Worm (Caenorhabditis elegans) whole organism, late embryonic: Measurements from ENCODE around the gene btb-18.
"Not testable (repeated sequence)": the region's sequence is repeated elsewhere in the genome, so short reads cannot be mapped to it uniquely, and the experiment has no call there.

ENCODE experiments used
- K02D7.2 ChIP-seq: sonication (generic microtip); optimal IDR thresholded peaks from 2 replicates; lab custom pipeline; 2017; ENCODE audit warnings: mild to moderate bottlenecking, missing genetic modification characterization, missing compliant biosample characterization
- K09A11.1 ChIP-seq: sonication (generic microtip); optimal IDR thresholded peaks from 2 replicates; lab custom pipeline; 2017; ENCODE audit warnings: antibody characterized with exemption, mild to moderate bottlenecking, missing genetic modification characterization, missing compliant biosample characterization; ENCODE audit not compliant: insufficient read depth
- T23F11.4 ChIP-seq: fragments of 200-800 bp; sonication (Bioruptor generic); optimal IDR thresholded peaks from 2 replicates; lab custom pipeline; 2018; ENCODE audit warnings: mild to moderate bottlenecking, missing genetic modification characterization, missing compliant biosample characterization
- Y22D7AL.16 ChIP-seq: sonication (generic microtip); optimal IDR thresholded peaks from 2 replicates; lab custom pipeline; 2016; ENCODE audit warnings: missing genetic modification characterization, missing compliant biosample characterization
- ahr-1 ChIP-seq: sonication (generic microtip); optimal IDR thresholded peaks from 2 replicates; lab custom pipeline; 2016; ENCODE audit warnings: missing genetic modification characterization, missing compliant biosample characterization
- ama-1 ChIP-seq: fragments of 150-350 bp; optimal IDR thresholded peaks from 2 replicates; lab custom pipeline; 2014
- ceh-14 ChIP-seq: sonication (generic microtip); optimal IDR thresholded peaks from 2 replicates; lab custom pipeline; 2016; ENCODE audit warnings: missing genotype, missing genetic modification characterization, missing compliant biosample characterization
- ceh-19 ChIP-seq: fragments of 200-800 bp; sonication (Bioruptor generic); optimal IDR thresholded peaks from 2 replicates; lab custom pipeline; 2018; ENCODE audit warnings: mild to moderate bottlenecking, missing genetic modification characterization, missing compliant biosample characterization
- ceh-34 ChIP-seq: sonication (generic microtip); optimal IDR thresholded peaks from 2 replicates; lab custom pipeline; 2016; ENCODE audit warnings: mild to moderate bottlenecking, missing genetic modification characterization, missing compliant biosample characterization
- ceh-45 ChIP-seq: fragments of 200-800 bp; sonication (Bioruptor generic); IDR thresholded peaks from 2 replicates; pipeline ENCODE4 v1.3.6; 2022; ENCODE audit warnings: missing genetic modification reagents, missing genetic modification characterization, missing compliant biosample characterization
- ceh-48 ChIP-seq: sonication (generic microtip); optimal IDR thresholded peaks from 2 replicates; lab custom pipeline; 2016; ENCODE audit warnings: missing genetic modification characterization, inconsistent platforms, missing compliant biosample characterization
- ceh-9 ChIP-seq: sonication (generic microtip); optimal IDR thresholded peaks from 2 replicates; lab custom pipeline; 2016; ENCODE audit warnings: mild to moderate bottlenecking, missing genetic modification characterization, inconsistent platforms, missing compliant biosample characterization
- che-1 ChIP-seq: sonication (generic microtip); optimal IDR thresholded peaks from 2 replicates; lab custom pipeline; 2016; ENCODE audit warnings: mild to moderate bottlenecking, missing genetic modification characterization, missing compliant biosample characterization
- dve-1 ChIP-seq: sonication (generic microtip); optimal IDR thresholded peaks from 2 replicates; lab custom pipeline; 2017; ENCODE audit warnings: antibody characterized with exemption, mild to moderate bottlenecking, missing genetic modification characterization, missing compliant biosample characterization
- elt-2 ChIP-seq: sonication (generic microtip); optimal IDR thresholded peaks from 2 replicates; lab custom pipeline; 2016; ENCODE audit warnings: missing genetic modification reagents, missing genetic modification characterization, missing compliant biosample characterization
- elt-4 ChIP-seq: sonication (generic microtip); optimal IDR thresholded peaks from 2 replicates; lab custom pipeline; 2016; ENCODE audit warnings: missing genetic modification characterization, missing compliant biosample characterization
- ets-4 ChIP-seq: sonication (generic microtip); optimal IDR thresholded peaks from 2 replicates; lab custom pipeline; 2016; ENCODE audit warnings: missing genetic modification characterization, missing compliant biosample characterization
- eyg-1 ChIP-seq: sonication (generic microtip); optimal IDR thresholded peaks from 2 replicates; lab custom pipeline; 2016; ENCODE audit warnings: missing genotype, missing genetic modification characterization, missing compliant biosample characterization
- fax-1 ChIP-seq: sonication (generic microtip); optimal IDR thresholded peaks from 2 replicates; lab custom pipeline; 2016; ENCODE audit warnings: missing genotype, missing genetic modification characterization, missing compliant biosample characterization
- fkh-10 ChIP-seq: fragments of 150-350 bp; optimal IDR thresholded peaks from 2 replicates; lab custom pipeline; 2014; ENCODE audit warnings: missing biosample characterization, missing genetic modification reagents, missing genetic modification characterization
- gmeb-2 ChIP-seq: sonication (generic microtip); optimal IDR thresholded peaks from 2 replicates; lab custom pipeline; 2016; ENCODE audit warnings: missing genetic modification characterization, inconsistent platforms, missing compliant biosample characterization
- hlh-13 ChIP-seq: fragments of 200-800 bp; sonication (Bioruptor generic); optimal IDR thresholded peaks from 2 replicates; lab custom pipeline; 2018; ENCODE audit warnings: mild to moderate bottlenecking, missing genetic modification characterization, missing compliant biosample characterization
- hlh-15 ChIP-seq: sonication (generic microtip); optimal IDR thresholded peaks from 2 replicates; lab custom pipeline; 2016; ENCODE audit warnings: missing genetic modification characterization, missing compliant biosample characterization
- hlh-8 ChIP-seq: sonication (generic microtip); optimal IDR thresholded peaks from 2 replicates; lab custom pipeline; 2016; ENCODE audit warnings: missing genotype, missing genetic modification characterization, missing compliant biosample characterization
- nhr-232 ChIP-seq: sonication (generic microtip); optimal IDR thresholded peaks from 2 replicates; lab custom pipeline; 2016; ENCODE audit warnings: missing genetic modification characterization, missing compliant biosample characterization
- npax-4 ChIP-seq: sonication (generic microtip); optimal IDR thresholded peaks from 2 replicates; lab custom pipeline; 2016; ENCODE audit warnings: missing genetic modification characterization, missing compliant biosample characterization
- odd-2 ChIP-seq: sonication (generic microtip); optimal IDR thresholded peaks from 2 replicates; lab custom pipeline; 2017; ENCODE audit warnings: antibody characterized with exemption, mild to moderate bottlenecking, missing genetic modification characterization, missing compliant biosample characterization
- pat-9 ChIP-seq: fragments of 200-800 bp; sonication (Bioruptor generic); optimal IDR thresholded peaks from 2 replicates; lab custom pipeline; 2018; ENCODE audit warnings: mild to moderate bottlenecking, missing genetic modification characterization, moderate library complexity, missing compliant biosample characterization
- pax-1 ChIP-seq: fragments of 150-350 bp; optimal IDR thresholded peaks from 2 replicates; lab custom pipeline; 2014; ENCODE audit warnings: missing biosample characterization, missing genetic modification characterization
- pha-2 ChIP-seq: sonication (generic microtip); optimal IDR thresholded peaks from 2 replicates; lab custom pipeline; 2017; ENCODE audit warnings: mild to moderate bottlenecking, missing genetic modification characterization, missing compliant biosample characterization
- pqm-1 ChIP-seq: sonication (generic microtip); optimal IDR thresholded peaks from 2 replicates; lab custom pipeline; 2016; ENCODE audit warnings: missing genetic modification characterization, missing compliant biosample characterization
- ref-2 ChIP-seq: sonication (generic microtip); optimal IDR thresholded peaks from 2 replicates; lab custom pipeline; 2016; ENCODE audit warnings: missing genetic modification characterization, missing compliant biosample characterization
- sdc-2 ChIP-seq: sonication (generic microtip); optimal IDR thresholded peaks from 2 replicates; lab custom pipeline; 2016; ENCODE audit warnings: missing genotype, missing genetic modification characterization, missing compliant biosample characterization
- sox-2 ChIP-seq: fragments of 200-800 bp; sonication (Bioruptor generic); IDR thresholded peaks from 2 replicates; pipeline ENCODE4 v1.3.6; 2022; ENCODE audit warnings: missing genetic modification reagents, missing genetic modification characterization, missing compliant biosample characterization
- sox-4 ChIP-seq: sonication (generic microtip); optimal IDR thresholded peaks from 2 replicates; lab custom pipeline; 2017; ENCODE audit warnings: mild to moderate bottlenecking, missing genetic modification characterization, inconsistent platforms, missing compliant biosample characterization
- tbx-2 ChIP-seq: sonication (generic microtip); optimal IDR thresholded peaks from 2 replicates; lab custom pipeline; 2016; ENCODE audit warnings: missing genetic modification characterization, missing compliant biosample characterization
- ttx-3 ChIP-seq: sonication (generic microtip); optimal IDR thresholded peaks from 2 replicates; lab custom pipeline; 2016; ENCODE audit warnings: missing genetic modification reagents, missing genetic modification characterization, missing compliant biosample characterization
- unc-42 ChIP-seq: sonication (generic microtip); optimal IDR thresholded peaks from 2 replicates; lab custom pipeline; 2016; ENCODE audit warnings: missing genotype, missing genetic modification characterization, missing compliant biosample characterization
- unc-55 ChIP-seq: sonication (generic microtip); optimal IDR thresholded peaks from 2 replicates; lab custom pipeline; 2017; ENCODE audit warnings: missing biosample characterization, missing genetic modification reagents, missing genetic modification characterization
- unc-86 ChIP-seq: sonication (generic microtip); optimal IDR thresholded peaks from 2 replicates; lab custom pipeline; 2016; ENCODE audit warnings: missing genetic modification characterization, missing compliant biosample characterization
- zip-5 ChIP-seq: sonication (generic microtip); optimal IDR thresholded peaks from 2 replicates; lab custom pipeline; 2016; ENCODE audit warnings: missing genetic modification characterization, missing compliant biosample characterization
- ztf-16 ChIP-seq: sonication (generic microtip); optimal IDR thresholded peaks from 2 replicates; lab custom pipeline; 2017; ENCODE audit warnings: missing genetic modification characterization, missing compliant biosample characterization

Gene btb-18

ce11 chrII:3287073-3287472, 10.9 kb upstream of the btb-18 start, which contains the start of gene sri-63:
sri-63 (plus strand) TSS chrII:3287373.
- no peak for TF ChIP-seq zip-5 (tag; lab: Kevin White, UChicago)
- no peak for TF ChIP-seq dve-1
- no peak for TF ChIP-seq ceh-14 (tag; lab: Kevin White, UChicago)
- TF ChIP-seq elt-2 = no peak
- TF ChIP-seq sox-4 (tag; lab: Kevin White, UChicago) = no peak
- no peak for TF ChIP-seq ref-2 (tag; lab: Kevin White, UChicago)
- no peak for TF ChIP-seq pat-9 (tag; lab: Kevin White, UChicago)
- no peak for TF ChIP-seq hlh-13 (GFP tag; lab: Kevin White, UChicago)
- TF ChIP-seq ceh-9 (tag; lab: Kevin White, UChicago) = no peak
- no peak for TF ChIP-seq K02D7.2 (tag; lab: Kevin White, UChicago)
- TF ChIP-seq K09A11.1 (tag; lab: Kevin White, UChicago) = no peak
- TF ChIP-seq npax-4 (tag; lab: Kevin White, UChicago) = no peak
- TF ChIP-seq pha-2 (tag; lab: Kevin White, UChicago) = no peak
- no peak for TF ChIP-seq ceh-45 (GFP tag; lab: Robert Waterston, UW)
- TF ChIP-seq hlh-8 (tag; lab: Kevin White, UChicago) = no peak
- no peak for TF ChIP-seq ztf-16 (tag; lab: Kevin White, UChicago)

DNA sequence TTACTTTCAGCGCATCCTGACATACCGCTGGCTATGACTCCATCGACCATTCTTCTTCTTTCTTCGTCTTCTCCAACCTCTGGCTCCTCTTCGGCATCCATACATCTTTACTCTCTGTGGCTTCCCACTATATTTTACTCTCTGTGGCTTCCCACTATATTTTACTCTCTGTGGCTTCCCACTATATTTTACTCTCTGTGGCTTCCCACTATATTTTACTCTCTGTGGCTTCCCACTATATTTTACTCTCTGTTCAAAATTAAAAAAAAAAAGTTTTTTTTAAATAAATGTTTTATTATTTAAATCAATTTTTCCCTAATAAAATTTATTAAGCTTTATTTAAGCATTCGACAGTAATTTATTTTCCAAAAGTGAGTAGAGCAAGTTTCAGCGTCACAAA, 7.5 kb upstream of the btb-18 start, which contains the start of gene F39E9.14:
Gene F39E9.14 (minus strand): TSS at position 101 of the 400 bp plus-strand sequence.
- not testable (repeated sequence) for TF ChIP-seq nhr-232 (tag; lab: Kevin White, UChicago); che-1; unc-55 (GFP tag; lab: Kevin White, UChicago)

DNA sequence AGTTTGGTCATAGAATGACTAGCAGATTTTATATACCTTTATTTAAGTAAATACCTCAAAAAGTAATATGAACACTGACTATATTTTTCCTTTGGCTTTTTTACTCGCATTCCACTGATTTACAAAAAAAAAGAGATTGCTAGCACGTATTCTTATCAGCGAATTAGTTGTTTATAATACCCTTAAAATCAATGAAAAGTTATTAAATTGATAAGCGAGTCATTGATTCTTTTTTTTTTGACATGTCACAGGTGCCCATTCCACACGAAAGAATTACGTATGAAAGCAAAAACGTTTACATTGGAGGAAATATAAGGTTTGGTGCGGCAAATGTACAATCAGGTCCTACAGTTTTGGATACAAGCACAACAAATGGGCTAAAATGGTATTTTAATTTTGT, 2.8 kb upstream of the btb-18 start, which contains the start of gene btb-17:
Gene btb-17 (plus strand): TSS at position 213 of the 400 bp plus-strand sequence.
- TF ChIP-seq sdc-2 (tag; lab: Kevin White, UChicago) (no peak), tbx-2 (no peak), elt-2 (no peak), gmeb-2 (no peak), sox-2 (GFP tag; lab: Robert Waterston, UW) (no peak), hlh-15 (tag; lab: Kevin White, UChicago) (no peak)
- TF ChIP-seq, all 69 proteins: peak for 0

DNA sequence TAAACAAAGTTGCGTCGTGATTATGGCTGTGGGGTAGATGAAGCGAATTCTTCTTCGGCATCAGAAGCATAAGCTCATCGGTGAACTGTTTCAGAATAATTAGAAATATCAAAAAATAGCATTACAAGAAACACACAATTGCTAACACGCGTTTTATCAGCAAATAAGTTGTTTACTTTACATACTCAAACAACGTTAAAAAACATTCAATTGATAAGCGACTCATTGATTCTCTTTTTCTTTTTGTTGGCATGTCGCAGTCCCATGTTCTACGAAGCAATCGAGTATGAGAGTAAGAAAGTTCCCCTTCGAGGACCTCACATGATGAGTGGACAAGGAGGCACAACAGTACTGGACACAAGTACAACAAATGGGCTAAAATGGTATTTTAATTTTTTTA, 1.4 kb upstream of the btb-18 start, which contains the start of gene btb-16:
Gene btb-16 (plus strand): TSS at position 240 of the 400 bp plus-strand sequence.
- no peak for TF ChIP-seq hlh-13 (GFP tag; lab: Kevin White, UChicago)
- TF ChIP-seq fax-1 (tag; lab: Kevin White, UChicago) = no peak
- TF ChIP-seq elt-2 = peak; percentile 15

- TF ChIP-seq dve-1 (no peak), ceh-34 (tag; lab: Kevin White, UChicago) (no peak), che-1 (no peak), ets-4 (tag; lab: Kevin White, UChicago) (no peak), Y22D7AL.16 (tag; lab: Kevin White, UChicago) (no peak), unc-55 (GFP tag; lab: Kevin White, UChicago) (no peak), unc-86 (no peak)
Measured at ce11 chrII:3299457-3299856, 1.4 kb downstream of the btb-18 start, which contains the start of gene btb-22. btb-22 (plus strand) TSS chrII:3299757.

DNA sequence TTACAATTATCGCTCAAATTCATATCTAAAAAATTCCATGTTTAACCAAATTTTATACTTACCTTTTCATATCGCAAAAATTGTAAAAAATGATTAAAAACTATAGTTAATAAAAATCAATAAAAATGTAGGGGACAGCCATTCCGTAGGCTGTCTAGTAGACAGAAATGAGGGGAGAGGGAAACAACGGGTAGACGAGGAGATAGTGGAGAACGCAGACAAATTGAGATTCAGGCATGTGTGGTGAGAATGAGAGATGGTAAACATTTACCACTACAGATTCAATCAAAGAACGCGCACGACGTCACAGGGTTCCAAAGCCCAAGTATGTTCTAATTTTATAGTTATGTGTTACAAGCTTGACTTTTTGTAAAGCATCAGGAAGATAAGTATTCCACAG, 5.6 kb downstream of the btb-18 start:
- TF ChIP-seq ceh-48 (tag; lab: Kevin White, UChicago) (peak; percentile 45), ceh-45 (GFP tag; lab: Robert Waterston, UW) (no peak), ahr-1 (tag; lab: Kevin White, UChicago) (no peak), pqm-1 (no peak), ceh-19 (GFP tag; lab: Kevin White, UChicago) (no peak), zip-5 (tag; lab: Kevin White, UChicago) (no peak), odd-2 (tag; lab: Kevin White, UChicago) (no peak), elt-4 (tag; lab: Kevin White, UChicago) (no peak), ttx-3 (tag; lab: Kevin White, UChicago) (no peak), elt-2 (no peak), sdc-2 (tag; lab: Kevin White, UChicago) (no peak), pax-1 (tag; lab: Kevin White, UChicago) (no peak), unc-55 (GFP tag; lab: Kevin White, UChicago) (peak; percentile 21), ama-1 (lab: Kevin White, UChicago) (peak; percentile 4), T23F11.4 (no peak), nhr-232 (tag; lab: Kevin White, UChicago) (no peak), unc-42 (tag; lab: Kevin White, UChicago) (no peak), fkh-10 (GFP tag; lab: Kevin White, UChicago) (no peak), eyg-1 (tag; lab: Kevin White, UChicago) (no peak), dve-1 (no peak), ets-4 (tag; lab: Kevin White, UChicago) (no peak)
